Fruit fly (Drosophila melanogaster) whole organism, embryonic: ENCODE measurements around the gene arm.
A peak's percentile ranks its signal among the peaks of the same experiment; 100 is the strongest.

Experiments used
- ATbp ChIP-seq: fragments of 200-800 bp; sonication (Bioruptor generic); optimal IDR thresholded peaks from 2 replicates; lab custom pipeline; 2017; ENCODE audit warnings: missing biosample characterization, mild to moderate bottlenecking, missing genetic modification characterization, missing genetic modification reagents
- Atf-2 ChIP-seq: fragments of 200-800 bp; sonication (Bioruptor generic); optimal IDR thresholded peaks from 2 replicates; lab custom pipeline; 2016; ENCODE audit warnings: missing biosample characterization, missing genetic modification characterization
- Blimp-1 ChIP-seq: fragments of 200-800 bp; sonication (Bioruptor generic); optimal IDR thresholded peaks from 3 replicates; lab custom pipeline; 2018; ENCODE audit warnings: missing biosample characterization, missing genetic modification characterization, mild to moderate bottlenecking, moderate library complexity, missing genetic modification reagents
- CG10431 ChIP-seq: fragments of 200-800 bp; sonication (Bioruptor generic); optimal IDR thresholded peaks from 3 replicates; lab custom pipeline; 2018; ENCODE audit warnings: missing biosample characterization, mild to moderate bottlenecking, missing genetic modification characterization
- CG10543 ChIP-seq: fragments of 200-800 bp; sonication (Bioruptor generic); optimal IDR thresholded peaks from 3 replicates; lab custom pipeline; 2017; ENCODE audit warnings: missing biosample characterization, mild to moderate bottlenecking, missing genetic modification characterization, moderate library complexity
- CG10959 ChIP-seq: fragments of 200-800 bp; sonication (Bioruptor generic); IDR thresholded peaks from 2 replicates; pipeline ENCODE4 v1.3.6; 2022; ENCODE audit warnings: missing biosample characterization, missing genetic modification characterization
- CG11398 ChIP-seq: fragments of 200-800 bp; sonication (Bioruptor generic); optimal IDR thresholded peaks from 2 replicates; lab custom pipeline; 2016; ENCODE audit warnings: missing biosample characterization, missing genetic modification characterization
- CG13894 ChIP-seq: fragments of 200-800 bp; sonication (Bioruptor generic); optimal IDR thresholded peaks from 3 replicates; lab custom pipeline; 2018; ENCODE audit warnings: missing biosample characterization, mild to moderate bottlenecking, missing genetic modification characterization, moderate library complexity
- CG14860 ChIP-seq: fragments of 200-800 bp; sonication (Bioruptor generic); IDR thresholded peaks from 3 replicates; pipeline ENCODE4 v1.3.6; 2022; ENCODE audit warnings: missing biosample characterization, missing genetic modification characterization; ENCODE audit not compliant: partially characterized antibody
- CG1603 ChIP-seq: fragments of 200-800 bp; sonication (Bioruptor generic); optimal IDR thresholded peaks from 2 replicates; lab custom pipeline; 2019; ENCODE audit warnings: missing biosample characterization, mild to moderate bottlenecking, missing genetic modification characterization, moderate library complexity
- CG17361 ChIP-seq: fragments of 200-800 bp; sonication (Bioruptor generic); IDR thresholded peaks from 3 replicates; pipeline ENCODE4 v1.3.6; 2022; ENCODE audit warnings: missing biosample characterization, missing genetic modification characterization
- CG17385 ChIP-seq: fragments of 200-800 bp; sonication (Bioruptor generic); optimal IDR thresholded peaks from 3 replicates; lab custom pipeline; 2018; ENCODE audit warnings: missing biosample characterization, mild to moderate bottlenecking, missing genetic modification characterization
- CG2199 ChIP-seq: fragments of 200-800 bp; sonication (Bioruptor generic); IDR thresholded peaks from 3 replicates; pipeline ENCODE4 v1.3.6; 2022; ENCODE audit warnings: missing biosample characterization, missing genetic modification characterization
- CG2712 ChIP-seq: fragments of 200-800 bp; optimal IDR thresholded peaks from 3 replicates; lab custom pipeline; 2019; ENCODE audit warnings: missing biosample characterization, mild to moderate bottlenecking, missing genetic modification characterization, moderate library complexity
- CG2875 ChIP-seq: fragments of 200-800 bp; sonication (Bioruptor generic); optimal IDR thresholded peaks from 2 replicates; lab custom pipeline; 2017; ENCODE audit warnings: missing biosample characterization, mild to moderate bottlenecking, missing genetic modification characterization, missing genetic modification reagents
- CG32532 ChIP-seq: fragments of 200-800 bp; sonication (Bioruptor generic); IDR thresholded peaks from 2 replicates; pipeline ENCODE4 v1.3.6; 2022; ENCODE audit warnings: missing biosample characterization, missing genetic modification characterization
- CG3847 ChIP-seq: fragments of 200-800 bp; sonication (Bioruptor generic); IDR thresholded peaks from 2 replicates; pipeline ENCODE4 v1.3.6; 2022; ENCODE audit warnings: missing biosample characterization, missing genetic modification characterization
- Chrac-16 ChIP-seq: fragments of 200-800 bp; sonication (Bioruptor generic); optimal IDR thresholded peaks from 3 replicates; lab custom pipeline; 2016; ENCODE audit warnings: missing biosample characterization, missing genetic modification characterization
- Dip3 ChIP-seq: fragments of 200-800 bp; sonication (Bioruptor generic); optimal IDR thresholded peaks from 3 replicates; lab custom pipeline; 2016; ENCODE audit warnings: missing biosample characterization, missing genetic modification characterization
- Dref ChIP-seq: fragments of 200-800 bp; sonication (Bioruptor generic); IDR thresholded peaks from 2 replicates; pipeline ENCODE4 v1.3.6; 2022; ENCODE audit warnings: missing biosample characterization, missing genetic modification characterization
- ERR ChIP-seq: fragments of 200-800 bp; sonication (Bioruptor generic); optimal IDR thresholded peaks from 2 replicates; lab custom pipeline; 2016; ENCODE audit warnings: missing biosample characterization, missing genetic modification characterization
- Gsc ChIP-seq: fragments of 200-800 bp; sonication (Bioruptor generic); IDR thresholded peaks from 2 replicates; pipeline ENCODE4 v1.3.6; 2022; ENCODE audit warnings: missing biosample characterization, missing genetic modification characterization
- H15 ChIP-seq: fragments of 200-800 bp; sonication (Bioruptor generic); IDR thresholded peaks from 3 replicates; pipeline ENCODE4 v1.3.6; 2022; ENCODE audit warnings: missing biosample characterization, missing genetic modification characterization
- Hsf ChIP-seq: fragments of 200-800 bp; sonication (Bioruptor generic); optimal IDR thresholded peaks from 3 replicates; lab custom pipeline; 2016; ENCODE audit warnings: missing biosample characterization, missing genetic modification characterization
- NC2α ChIP-seq: fragments of 200-800 bp; sonication (Bioruptor generic); optimal IDR thresholded peaks from 2 replicates; lab custom pipeline; 2016; ENCODE audit warnings: missing biosample characterization, missing genetic modification characterization
- Nf-YA ChIP-seq: fragments of 200-800 bp; sonication (Bioruptor generic); IDR thresholded peaks from 2 replicates; pipeline ENCODE4 v1.3.6; 2022; ENCODE audit warnings: missing biosample characterization, missing genetic modification characterization
- Nf-YB ChIP-seq: fragments of 200-800 bp; sonication (Bioruptor generic); optimal IDR thresholded peaks from 3 replicates; lab custom pipeline; 2019; ENCODE audit warnings: missing biosample characterization, mild to moderate bottlenecking, missing genetic modification characterization, moderate library complexity
- Optix ChIP-seq: fragments of 200-800 bp; sonication (Bioruptor generic); IDR thresholded peaks from 3 replicates; pipeline ENCODE4 v1.3.6; 2022; ENCODE audit warnings: missing biosample characterization, missing genetic modification characterization
- Ravus ChIP-seq: fragments of 200-800 bp; sonication (Bioruptor generic); IDR thresholded peaks from 2 replicates; pipeline ENCODE4 v1.3.6; 2022; ENCODE audit warnings: missing biosample characterization, missing genetic modification characterization
- Rfx ChIP-seq: fragments of 200-800 bp; sonication (Bioruptor generic); IDR thresholded peaks from 2 replicates; pipeline ENCODE4 v1.3.6; 2022; ENCODE audit warnings: missing biosample characterization, missing genetic modification characterization
- Ssrp ChIP-seq: fragments of 200-800 bp; sonication (Bioruptor generic); optimal IDR thresholded peaks from 2 replicates; lab custom pipeline; 2018; ENCODE audit warnings: missing biosample characterization, mild to moderate bottlenecking, missing genetic modification characterization, moderate library complexity
- Xbp1 ChIP-seq: fragments of 200-800 bp; sonication (Bioruptor generic); optimal IDR thresholded peaks from 3 replicates; lab custom pipeline; 2016; ENCODE audit warnings: missing biosample characterization, mild to moderate bottlenecking, missing genetic modification characterization
- YL-1 ChIP-seq: fragments of 200-800 bp; sonication (Bioruptor generic); optimal IDR thresholded peaks from 3 replicates; lab custom pipeline; 2017; ENCODE audit warnings: missing biosample characterization, mild to moderate bottlenecking, missing genetic modification characterization
- al ChIP-seq: fragments of 200-800 bp; sonication (Bioruptor generic); IDR thresholded peaks from 2 replicates; pipeline ENCODE4 v1.3.6; 2022; ENCODE audit warnings: missing biosample characterization, missing genetic modification characterization
- hbn ChIP-seq: fragments of 200-800 bp; sonication (Bioruptor generic); IDR thresholded peaks from 2 replicates; pipeline ENCODE4 v1.3.6; 2022; ENCODE audit warnings: missing biosample characterization, missing genetic modification characterization; ENCODE audit not compliant: partially characterized antibody
- her ChIP-seq: fragments of 200-800 bp; sonication (Bioruptor generic); optimal IDR thresholded peaks from 2 replicates; lab custom pipeline; 2016; ENCODE audit warnings: missing biosample characterization, missing genetic modification characterization
- insv ChIP-seq, 2 experiments: fragments of 200-800 bp; sonication (Bioruptor generic); optimal IDR thresholded peaks; 3 replicates each; lab custom pipeline; 2016 to 2018; ENCODE audit warnings: missing biosample characterization in 2 of 2, missing genetic modification characterization in 2 of 2
- luna ChIP-seq: fragments of 200-800 bp; sonication (Bioruptor generic); optimal IDR thresholded peaks from 2 replicates; lab custom pipeline; 2016; ENCODE audit warnings: missing biosample characterization, missing genetic modification characterization
- nerfin-1 ChIP-seq: fragments of 200-800 bp; sonication (Bioruptor generic); optimal IDR thresholded peaks from 3 replicates; lab custom pipeline; 2019; ENCODE audit warnings: missing biosample characterization, mild to moderate bottlenecking, missing genetic modification characterization, moderate library complexity
- peb ChIP-seq: fragments of 200-800 bp; sonication (Bioruptor generic); IDR thresholded peaks from 2 replicates; pipeline ENCODE4 v1.3.6; 2022; ENCODE audit warnings: missing biosample characterization, missing genetic modification characterization
- sens ChIP-seq: fragments of 200-800 bp; sonication (Bioruptor generic); peaks from one replicate; lab custom pipeline; 2016; ENCODE audit warnings: missing biosample characterization, missing genetic modification characterization
- sqz ChIP-seq: fragments of 200-800 bp; sonication (Bioruptor generic); optimal IDR thresholded peaks from 3 replicates; lab custom pipeline; 2018; ENCODE audit warnings: missing biosample characterization, mild to moderate bottlenecking, missing genetic modification characterization
- sug ChIP-seq: fragments of 200-800 bp; optimal IDR thresholded peaks from 2 replicates; lab custom pipeline; 2019; ENCODE audit warnings: missing biosample characterization, mild to moderate bottlenecking, missing genetic modification characterization, moderate library complexity
- tin ChIP-seq: fragments of 200-800 bp; sonication (Bioruptor generic); optimal IDR thresholded peaks from 3 replicates; lab custom pipeline; 2016; ENCODE audit warnings: missing biosample characterization, missing genetic modification characterization
- tx ChIP-seq: fragments of 200-800 bp; sonication (Bioruptor generic); optimal IDR thresholded peaks from 2 replicates; lab custom pipeline; 2016; ENCODE audit warnings: missing biosample characterization, missing genetic modification characterization
- unpg ChIP-seq: fragments of 200-800 bp; sonication (Bioruptor generic); optimal IDR thresholded peaks from 3 replicates; lab custom pipeline; 2018; ENCODE audit warnings: missing biosample characterization, mild to moderate bottlenecking, missing genetic modification characterization, moderate library complexity
- zen2 ChIP-seq: fragments of 200-800 bp; sonication (Bioruptor generic); IDR thresholded peaks from 3 replicates; pipeline ENCODE4 v1.3.6; 2022; ENCODE audit warnings: missing biosample characterization, missing genetic modification characterization; ENCODE audit not compliant: partially characterized antibody
- zf30C ChIP-seq: fragments of 200-800 bp; sonication (Bioruptor generic); optimal IDR thresholded peaks from 3 replicates; lab custom pipeline; 2018; ENCODE audit warnings: missing biosample characterization, mild to moderate bottlenecking, missing genetic modification characterization
- zfh2 ChIP-seq: fragments of 200-800 bp; sonication (Bioruptor generic); optimal IDR thresholded peaks from 2 replicates; lab custom pipeline; 2016; ENCODE audit warnings: missing biosample characterization, missing genetic modification characterization

Gene arm

dm6 chrX:1880139-1880556 lies 20.3 kb downstream of the arm start, which contains the start of gene Coa8 (continued):
- no peak for TF ChIP-seq CG13894 (tag; lab: Kevin White, UChicago)
- TF ChIP-seq CG10959 (GFP tag; lab: Robert Waterston, UW): 0 out of 2 replicates have a peak, but pooled peaks have one; percentile 9
- TF ChIP-seq peb (GFP tag; lab: Robert Waterston, UW): no peak
- TF ChIP-seq Optix (GFP tag; lab: Robert Waterston, UW): 0 out of 3 replicates have a peak, but pooled peaks have one; percentile 25
- TF ChIP-seq CG14860: peak; percentile 44; the same call in 2 of the 3 replicates
- TF ChIP-seq Nf-YB (GFP tag; lab: Kevin White, UChicago): peak; percentile 4
- TF ChIP-seq Hsf (GFP tag; lab: Kevin White, UChicago): peak; percentile 21

dm6 chrX:1879606-1880110 lies 20.8 kb downstream of the arm start, which contains the start of gene CG14818:
CG14818 (minus strand) TSS chrX:1879774.
- TF ChIP-seq Dip3 (GFP tag; lab: Kevin White, UChicago): peak; percentile 47
- no peak for TF ChIP-seq zf30C (GFP tag; lab: Kevin White, UChicago)
- TF ChIP-seq zen2: peak; percentile 89
- TF ChIP-seq Rfx: peak; percentile 82
- TF ChIP-seq Ravus (GFP tag; lab: Robert Waterston, UW): no peak; the same call in 1 of the 2 replicates
- peak; percentile 88 for TF ChIP-seq sens (GFP tag; lab: Kevin White, UChicago)
- TF ChIP-seq insv (GFP tag; optimal IDR thresholded peaks at IDR 0.05; lab: Kevin White, UChicago): peak in 1 of 2 experiments; percentile 81
- TF ChIP-seq ERR (GFP tag; lab: Kevin White, UChicago): peak; percentile 28
- TF ChIP-seq luna: peak; percentile 25
- peak; percentile 72 for TF ChIP-seq zfh2
- TF ChIP-seq CG3847 (GFP tag; lab: Robert Waterston, UW): peak; percentile 58
- peak; percentile 80 for TF ChIP-seq sqz (GFP tag; lab: Kevin White, UChicago)
- TF ChIP-seq Dref (GFP tag; lab: Robert Waterston, UW): no peak
- no peak for TF ChIP-seq Gsc (GFP tag; lab: Robert Waterston, UW)
- no peak for TF ChIP-seq CG2199
- no peak for TF ChIP-seq nerfin-1 (tag; lab: Kevin White, UChicago)
- TF ChIP-seq CG1603 (tag; lab: Kevin White, UChicago): peak; percentile 63
- TF ChIP-seq al: peak; percentile 60; the same call in 1 of the 2 replicates
- TF ChIP-seq tin (GFP tag; lab: Kevin White, UChicago): peak; percentile 49
- no peak for TF ChIP-seq NC2α (GFP tag; lab: Kevin White, UChicago)
- peak; percentile 53 for TF ChIP-seq Chrac-16 (GFP tag; lab: Kevin White, UChicago)
- TF ChIP-seq tx (GFP tag; lab: Kevin White, UChicago): peak; percentile 24
- peak; percentile 65 for TF ChIP-seq CG17361 (GFP tag; lab: Robert Waterston, UW)
- peak; percentile 30 for TF ChIP-seq CG2712 (tag; lab: Kevin White, UChicago)
- TF ChIP-seq Ssrp (tag; lab: Kevin White, UChicago): peak; percentile 24
- TF ChIP-seq Optix (GFP tag; lab: Robert Waterston, UW): peak; percentile 54; the same call in 2 of the 3 replicates
- peak; percentile 36 for TF ChIP-seq CG11398 (GFP tag; lab: Kevin White, UChicago)
- TF ChIP-seq CG17385: peak; percentile 53
- TF ChIP-seq sug (tag; lab: Kevin White, UChicago): peak; percentile 31
- peak; percentile 44 for TF ChIP-seq YL-1 (GFP tag; lab: Kevin White, UChicago)
- TF ChIP-seq Blimp-1: no peak
- peak; percentile 60 for TF ChIP-seq unpg (GFP tag; lab: Kevin White, UChicago)
- TF ChIP-seq Atf-2 (GFP tag; lab: Kevin White, UChicago): peak; percentile 53
- TF ChIP-seq Nf-YA (GFP tag; lab: Robert Waterston, UW): no peak
- peak; percentile 55; the same call in 1 of the 2 replicates for TF ChIP-seq CG32532 (GFP tag; lab: Robert Waterston, UW)
- peak; percentile 61 for TF ChIP-seq Xbp1
- peak; percentile 72 for TF ChIP-seq CG10543 (GFP tag; lab: Kevin White, UChicago)
- no peak for TF ChIP-seq CG10431 (GFP tag; lab: Kevin White, UChicago)
- peak; percentile 90 for TF ChIP-seq hbn
- TF ChIP-seq H15 (GFP tag; lab: Robert Waterston, UW): no peak; the same call in 2 of the 3 replicates
- peak; percentile 36 for TF ChIP-seq her (GFP tag; lab: Kevin White, UChicago)
- TF ChIP-seq ATbp (GFP tag; lab: Kevin White, UChicago): no peak
- no peak for TF ChIP-seq CG2875 (GFP tag; lab: Kevin White, UChicago)
